Worm (Caenorhabditis elegans): Measurements from ENCODE around the gene F58A4.2.

DNA sequence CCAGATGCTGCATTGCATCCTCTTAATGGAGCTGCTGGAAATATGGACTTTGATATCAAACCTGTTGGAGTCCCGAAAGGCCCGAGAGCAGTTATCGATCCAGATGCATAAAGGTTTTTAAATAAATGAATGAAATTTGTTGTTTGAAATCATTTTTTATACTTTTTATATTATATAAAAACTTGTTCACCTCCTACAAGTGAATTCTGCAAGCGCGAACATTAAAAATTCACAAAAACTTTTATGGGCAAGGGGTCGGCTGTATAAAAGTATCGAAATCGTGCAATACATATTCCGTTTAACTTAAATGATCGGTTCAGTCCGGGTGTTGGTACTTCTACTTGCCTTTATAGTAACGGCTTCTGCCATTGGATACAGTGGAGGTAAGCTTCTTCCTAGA is 2.4 kb downstream of the F58A4.2 start, which contains the start of gene F58A4.1:
- TF ChIP-seq nhr-11 (tag; optimal IDR thresholded peaks at IDR 0.05) (no peak), ceh-82 (tag; optimal IDR thresholded peaks at IDR 0.05) (no peak), nhr-76 (tag; optimal IDR thresholded peaks at IDR 0.05) (no peak), unc-30 (tag; optimal IDR thresholded peaks at IDR 0.05) (no peak), lin-39 (tag; optimal IDR thresholded peaks at IDR 0.05) (no peak), nhr-84 (tag; optimal IDR thresholded peaks at IDR 0.05) (no peak), pag-3 (tag; optimal IDR thresholded peaks at IDR 0.05; ENCODE audit: borderline replicate concordance, insufficient read depth) (no peak), fos-1 (tag; optimal IDR thresholded peaks at IDR 0.05) (no peak), lin-14 (GFP tag; optimal IDR thresholded peaks at IDR 0.05) (no peak), F16B12.6 (tag; optimal IDR thresholded peaks at IDR 0.05) (no peak)

Measured in whole organism, L1 larva.